Worm (Caenorhabditis elegans) whole organism, L4 larva: ENCODE data around the gene F13H10.3.

Experiments
- F44E2.7 ChIP-seq: fragments of 200-800 bp; sonication (Bioruptor generic); IDR thresholded peaks from 2 replicates; pipeline ENCODE4 v2.1.2; 2022; ENCODE audit warnings: missing genetic modification characterization, missing compliant biosample characterization
- F49E8.2 ChIP-seq: sonication (generic microtip); optimal IDR thresholded peaks from 2 replicates; lab custom pipeline; 2016; ENCODE audit warnings: missing compliant biosample characterization, mild to moderate bottlenecking, missing genetic modification characterization, borderline replicate concordance
- T20F7.1 ChIP-seq: fragments of 200-800 bp; sonication (Bioruptor generic); optimal IDR thresholded peaks from 2 replicates; lab custom pipeline; 2018; ENCODE audit warnings: mild to moderate bottlenecking, missing genetic modification characterization, missing compliant biosample characterization
- T26A8.4 ChIP-seq: fragments of 200-800 bp; sonication (Bioruptor generic); IDR thresholded peaks from 2 replicates; pipeline ENCODE4 v1.3.6; 2022; ENCODE audit warnings: missing genetic modification characterization, missing compliant biosample characterization
- Y75B8A.6 ChIP-seq: fragments of 200-800 bp; sonication (Bioruptor generic); IDR thresholded peaks from 2 replicates; pipeline ENCODE4 v1.3.6; 2022; ENCODE audit warnings: missing genetic modification reagents, missing genetic modification characterization, missing compliant biosample characterization
- aha-1 ChIP-seq: fragments of 150-350 bp; peaks from one replicate; lab custom pipeline; 2014; ENCODE audit warnings: missing biosample characterization, missing genetic modification characterization
- arid-1 ChIP-seq: fragments of 200-800 bp; sonication (Bioruptor generic); conservative IDR thresholded peaks from 2 replicates; pipeline ENCODE4 v1.3.6; 2022; ENCODE audit warnings: missing genetic modification reagents, missing genetic modification characterization, missing compliant biosample characterization
- ces-1 ChIP-seq: fragments of 150-350 bp; sonication (generic microtip); optimal IDR thresholded peaks from 4 replicates; lab custom pipeline; 2014; ENCODE audit warnings: missing biosample characterization, missing genetic modification reagents, missing genetic modification characterization
- daf-16 ChIP-seq, 3 experiments: sonication (generic microtip); optimal IDR thresholded peaks; 2 replicates each; lab custom pipeline; 2016 to 2017; ENCODE audit warnings: missing genetic modification characterization in 3 of 3, missing genetic modification reagents in 3 of 3, mild to moderate bottlenecking in 2 of 3, missing compliant biosample characterization in 2 of 3, missing biosample characterization in 1 of 3, moderate library complexity in 1 of 3
- dmd-6 ChIP-seq: fragments of 200-800 bp; sonication (Bioruptor generic); IDR thresholded peaks from 2 replicates; pipeline ENCODE4 v1.3.6; 2022; ENCODE audit warnings: missing genetic modification reagents, missing genetic modification characterization, missing compliant biosample characterization
- dmd-8 ChIP-seq: fragments of 200-800 bp; sonication (Bioruptor generic); IDR thresholded peaks from 2 replicates; pipeline ENCODE4 v1.3.6; 2022; ENCODE audit warnings: missing genetic modification characterization, missing compliant biosample characterization
- dpl-1 ChIP-seq: fragments of 150-350 bp; optimal IDR thresholded peaks from 2 replicates; lab custom pipeline; 2014; ENCODE audit warnings: missing biosample characterization, missing genetic modification reagents, missing genetic modification characterization
- dve-1 ChIP-seq: sonication (generic microtip); optimal IDR thresholded peaks from 2 replicates; lab custom pipeline; 2017; ENCODE audit warnings: antibody characterized with exemption, mild to moderate bottlenecking, missing genetic modification characterization, missing compliant biosample characterization; ENCODE audit not compliant: insufficient read depth
- fkh-10 ChIP-seq: fragments of 150-350 bp; optimal IDR thresholded peaks from 2 replicates; lab custom pipeline; 2014; ENCODE audit warnings: missing biosample characterization, missing genetic modification reagents, missing genetic modification characterization
- fos-1 ChIP-seq: fragments of 150-350 bp; optimal IDR thresholded peaks from 2 replicates; lab custom pipeline; 2014; ENCODE audit warnings: missing biosample characterization, missing genetic modification characterization
- gei-8 ChIP-seq: fragments of 200-800 bp; sonication (Bioruptor generic); optimal IDR thresholded peaks from 2 replicates; lab custom pipeline; 2018; ENCODE audit warnings: mild to moderate bottlenecking, missing genetic modification characterization, missing compliant biosample characterization
- hlh-11 ChIP-seq: fragments of 200-800 bp; sonication (Bioruptor generic); optimal IDR thresholded peaks from 2 replicates; lab custom pipeline; 2018; ENCODE audit warnings: mild to moderate bottlenecking, missing genetic modification characterization, missing compliant biosample characterization
- hlh-30 ChIP-seq: sonication (generic microtip); optimal IDR thresholded peaks from 2 replicates; lab custom pipeline; 2017; ENCODE audit warnings: antibody characterized with exemption, mild to moderate bottlenecking, missing genetic modification characterization, missing compliant biosample characterization; ENCODE audit not compliant: insufficient read depth
- hmg-1.1 ChIP-seq: fragments of 200-800 bp; sonication (Bioruptor generic); IDR thresholded peaks from 2 replicates; pipeline ENCODE4 v1.3.6; 2022; ENCODE audit warnings: missing genetic modification reagents, missing genetic modification characterization, missing compliant biosample characterization
- jun-1 ChIP-seq: fragments of 150-350 bp; optimal IDR thresholded peaks from 2 replicates; lab custom pipeline; 2014; ENCODE audit warnings: missing biosample characterization, missing genetic modification reagents, missing genetic modification characterization
- lin-1 ChIP-seq: fragments of 200-800 bp; sonication (Bioruptor generic); IDR thresholded peaks from 2 replicates; pipeline ENCODE4 v1.3.6; 2022; ENCODE audit warnings: missing genetic modification reagents, missing genetic modification characterization, missing compliant biosample characterization
- lin-13 ChIP-seq: fragments of 150-350 bp; optimal IDR thresholded peaks from 2 replicates; lab custom pipeline; 2014; ENCODE audit warnings: missing biosample characterization, missing genetic modification reagents, missing genetic modification characterization
- lin-38 ChIP-seq: fragments of 200-800 bp; sonication (Bioruptor generic); IDR thresholded peaks from 2 replicates; pipeline ENCODE4 v1.3.6; 2022; ENCODE audit warnings: missing genetic modification reagents, missing genetic modification characterization, missing compliant biosample characterization
- lin-39 ChIP-seq: fragments of 150-350 bp; optimal IDR thresholded peaks from 2 replicates; lab custom pipeline; 2014; ENCODE audit warnings: missing biosample characterization, missing genetic modification reagents, missing genetic modification characterization
- lir-3 ChIP-seq: sonication (generic microtip); optimal IDR thresholded peaks from 2 replicates; lab custom pipeline; 2016; ENCODE audit warnings: mild to moderate bottlenecking, missing genetic modification characterization, missing compliant biosample characterization
- madf-5 ChIP-seq, 2 experiments: fragments of 200-800 bp; sonication (Bioruptor generic); IDR thresholded peaks; 2 replicates each; pipeline ENCODE4 v1.3.6; 2022; ENCODE audit warnings: missing compliant biosample characterization in 2 of 2, missing genetic modification characterization in 2 of 2
- mdt-29 ChIP-seq: fragments of 200-800 bp; sonication (Bioruptor generic); IDR thresholded peaks from 2 replicates; pipeline ENCODE4 v1.3.6; 2022; ENCODE audit warnings: missing genetic modification reagents, missing genetic modification characterization, missing compliant biosample characterization
- nhr-10 ChIP-seq: fragments of 150-350 bp; optimal IDR thresholded peaks from 2 replicates; lab custom pipeline; 2014; ENCODE audit warnings: missing biosample characterization, missing genetic modification characterization
- nhr-111 ChIP-seq: fragments of 200-800 bp; sonication (Bioruptor generic); optimal IDR thresholded peaks from 2 replicates; lab custom pipeline; 2018; ENCODE audit warnings: mild to moderate bottlenecking, missing genetic modification characterization, missing compliant biosample characterization
- nhr-25 ChIP-seq: sonication (generic microtip); optimal IDR thresholded peaks from 2 replicates; lab custom pipeline; 2017; ENCODE audit warnings: missing genetic modification characterization, mild to moderate bottlenecking, missing compliant biosample characterization, antibody characterized with exemption, moderate library complexity, borderline replicate concordance; ENCODE audit not compliant: insufficient read depth
- nhr-28 ChIP-seq: fragments of 150-350 bp; optimal IDR thresholded peaks from 2 replicates; lab custom pipeline; 2014; ENCODE audit warnings: missing biosample characterization, missing genetic modification characterization
- nhr-41 ChIP-seq: fragments of 200-800 bp; sonication (Bioruptor generic); IDR thresholded peaks from 2 replicates; pipeline ENCODE4 v1.3.6; 2022; ENCODE audit warnings: missing genetic modification reagents, missing genetic modification characterization, missing compliant biosample characterization
- nhr-42 ChIP-seq: fragments of 200-800 bp; sonication (Bioruptor generic); IDR thresholded peaks from 2 replicates; pipeline ENCODE4 v1.3.6; 2022; ENCODE audit warnings: missing genetic modification characterization, missing compliant biosample characterization
- nhr-48 ChIP-seq: sonication (generic microtip); optimal IDR thresholded peaks from 2 replicates; lab custom pipeline; 2016; ENCODE audit warnings: mild to moderate bottlenecking, missing genetic modification characterization, missing compliant biosample characterization
- nhr-6 ChIP-seq: fragments of 150-350 bp; optimal IDR thresholded peaks from 2 replicates; lab custom pipeline; 2014; ENCODE audit warnings: missing biosample characterization, missing genetic modification characterization
- nhr-77 ChIP-seq: fragments of 150-350 bp; optimal IDR thresholded peaks from 2 replicates; lab custom pipeline; 2014; ENCODE audit warnings: missing biosample characterization, missing genetic modification characterization
- pha-4 ChIP-seq, 2 experiments: fragments of 150-350 bp in 1 of 2; fragments of 200-800 bp in 1 of 2; sonication (Bioruptor generic) in 1 of 2; IDR thresholded peaks in 1 of 2; optimal IDR thresholded peaks in 1 of 2; 2 replicates each; pipeline versions ENCODE4 v1.3.6 to Lab custom; 2014 to 2022; ENCODE audit warnings: missing genetic modification characterization in 2 of 2, missing genetic modification reagents in 2 of 2, missing biosample characterization in 1 of 2, missing compliant biosample characterization in 1 of 2
- pqm-1 ChIP-seq: sonication (generic microtip); optimal IDR thresholded peaks from 2 replicates; lab custom pipeline; 2017; ENCODE audit warnings: missing biosample characterization, missing genetic modification characterization
- saeg-2 ChIP-seq: fragments of 200-800 bp; sonication (Bioruptor generic); IDR thresholded peaks from 2 replicates; pipeline ENCODE4 v1.3.6; 2022; ENCODE audit warnings: missing genetic modification reagents, missing genetic modification characterization, missing compliant biosample characterization
- sdz-12 ChIP-seq: fragments of 200-800 bp; sonication (Bioruptor generic); optimal IDR thresholded peaks from 2 replicates; lab custom pipeline; 2018; ENCODE audit warnings: mild to moderate bottlenecking, missing genetic modification characterization, missing compliant biosample characterization
- unc-39 ChIP-seq: sonication (generic microtip); optimal IDR thresholded peaks from 2 replicates; lab custom pipeline; 2017; ENCODE audit warnings: missing biosample characterization, missing genetic modification characterization
- unc-62 ChIP-seq, 3 experiments: fragments of 150-350 bp in 1 of 3; sonication (generic microtip); optimal IDR thresholded peaks in 2 of 3; peaks in 1 of 3; 1 replicate in 1 of 3; 2 replicates in 2 of 3; lab custom pipeline; 2014 to 2017; ENCODE audit warnings: missing biosample characterization in 3 of 3, missing genetic modification characterization in 3 of 3, missing genetic modification reagents in 3 of 3, missing genotype in 1 of 3
- zfp-3 ChIP-seq: fragments of 200-800 bp; sonication (Bioruptor generic); conservative IDR thresholded peaks from 2 replicates; pipeline ENCODE4 v1.3.6; 2022; ENCODE audit warnings: missing genetic modification reagents, missing genetic modification characterization, missing compliant biosample characterization
- zip-11 ChIP-seq: fragments of 200-800 bp; sonication (Bioruptor generic); IDR thresholded peaks from 2 replicates; pipeline ENCODE4 v1.3.6; 2022; ENCODE audit warnings: missing genetic modification characterization, missing compliant biosample characterization

Gene F13H10.3

ce11 chrIV:11038618-11038664 is 22.7 kb upstream of the F13H10.3 start, which contains the start of gene kdin-1:
kdin-1 (plus strand) TSS chrIV:11038655.
- TF ChIP-seq T20F7.1 (GFP tag; lab: Kevin White, UChicago) = no peak
- TF ChIP-seq saeg-2 (GFP tag; lab: Robert Waterston, UW) = no peak
- no peak for TF ChIP-seq hlh-30 (tag; lab: Kevin White, UChicago)
- TF ChIP-seq sdz-12 (GFP tag; lab: Kevin White, UChicago) = no peak
- no peak for TF ChIP-seq madf-5 (GFP tag; IDR thresholded peaks at IDR 0.05; lab: Robert Waterston, UW)
- no peak for TF ChIP-seq F49E8.2
- TF ChIP-seq nhr-10 (tag; lab: Kevin White, UChicago) = no peak
- TF ChIP-seq nhr-41 (GFP tag; lab: Robert Waterston, UW) = no peak
- TF ChIP-seq nhr-48 = no peak
- no peak for TF ChIP-seq nhr-6 (tag; lab: Kevin White, UChicago)
- no peak for TF ChIP-seq daf-16 (GFP tag; optimal IDR thresholded peaks at IDR 0.05; lab: Kevin White, UChicago)
- no peak for TF ChIP-seq daf-16 (tag; optimal IDR thresholded peaks at IDR 0.05; lab: Kevin White, UChicago)
- TF ChIP-seq zfp-3 (GFP tag; lab: Robert Waterston, UW) = no peak
- no peak for TF ChIP-seq lir-3 (tag; lab: Kevin White, UChicago)

ce11 chrIV:11038218-11038617 is 22.5 kb upstream of the F13H10.3 start:
- TF ChIP-seq unc-62 (GFP tag; optimal IDR thresholded peaks at IDR 0.05 in 1 of 2; lab: Kevin White, UChicago) = peak in 1 of 2 experiments; percentile 43
- TF ChIP-seq unc-62 (tag; optimal IDR thresholded peaks at IDR 0.05; lab: Kevin White, UChicago) = no peak
- TF ChIP-seq nhr-111 = no peak
- TF ChIP-seq, all 104 proteins: peak for 1

ce11 chrIV:11037118-11037719 is 21.5 kb upstream of the F13H10.3 start:
- TF ChIP-seq nhr-25 (tag; lab: Kevin White, UChicago) (no peak), pqm-1 (tag; lab: Kevin White, UChicago) (peak; percentile 38), nhr-77 (tag; lab: Kevin White, UChicago) (peak; percentile 52), hlh-30 (tag; lab: Kevin White, UChicago) (no peak), arid-1 (0 out of 2 replicates have a peak, but pooled peaks have one; percentile 18), dmd-6 (peak; percentile 32; the same call in 1 of the 2 replicates), daf-16 (GFP tag; optimal IDR thresholded peaks at IDR 0.05; lab: Kevin White, UChicago) (no peak), daf-16 (tag; optimal IDR thresholded peaks at IDR 0.05; lab: Kevin White, UChicago) (peak; percentile 74), hmg-1.1 (GFP tag; lab: Robert Waterston, UW) (no peak), dve-1 (peak; percentile 50), T26A8.4 (GFP tag; lab: Robert Waterston, UW) (0 out of 2 replicates have a peak, but pooled peaks have one; percentile 33), aha-1 (tag; lab: Kevin White, UChicago) (peak; percentile 30), ces-1 (GFP tag; lab: Kevin White, UChicago) (peak; percentile 11), nhr-28 (tag; lab: Kevin White, UChicago) (peak; percentile 51), lin-38 (peak; percentile 14), lin-1 (GFP tag; lab: Robert Waterston, UW) (no peak), pha-4 (GFP tag; IDR thresholded peaks at IDR 0.05; lab: Robert Waterston, UW) (peak; percentile 39; the same call in 1 of the 2 replicates), pha-4 (tag; optimal IDR thresholded peaks at IDR 0.05; lab: Kevin White, UChicago) (no peak), nhr-41 (GFP tag; lab: Robert Waterston, UW) (0 out of 2 replicates have a peak, but pooled peaks have one; percentile 27), fkh-10 (GFP tag; lab: Kevin White, UChicago) (no peak), hlh-11 (tag; lab: Kevin White, UChicago) (peak; percentile 22)
- TF ChIP-seq, all 104 proteins: peak for 14

ce11 chrIV:11036222-11036621 is 20.5 kb upstream of the F13H10.3 start, which contains the start of gene fkb-1:
fkb-1 (plus strand) TSS chrIV:11036582.
- no peak for TF ChIP-seq gei-8 (GFP tag; lab: Kevin White, UChicago)
- no peak for TF ChIP-seq zip-11 (GFP tag; lab: Robert Waterston, UW)
- no peak for TF ChIP-seq unc-39 (tag; lab: Kevin White, UChicago)
- TF ChIP-seq nhr-42 (GFP tag; lab: Robert Waterston, UW) = no peak
- TF ChIP-seq lir-3 (tag; lab: Kevin White, UChicago) = no peak
- no peak for TF ChIP-seq dmd-8
- TF ChIP-seq mdt-29 (GFP tag; lab: Robert Waterston, UW) = no peak
- TF ChIP-seq nhr-77 (tag; lab: Kevin White, UChicago) = no peak
- peak; percentile 38 for TF ChIP-seq nhr-6 (tag; lab: Kevin White, UChicago)
- no peak for TF ChIP-seq F44E2.7 (GFP tag; lab: Robert Waterston, UW)
- TF ChIP-seq lin-39 (tag; lab: Kevin White, UChicago) = no peak
- no peak for TF ChIP-seq fos-1 (tag; lab: Kevin White, UChicago)
- TF ChIP-seq Y75B8A.6 = no peak
- no peak for TF ChIP-seq jun-1 (tag; lab: Kevin White, UChicago)
- peak; percentile 71 for TF ChIP-seq dpl-1 (GFP tag; lab: Kevin White, UChicago)
- no peak for TF ChIP-seq nhr-25 (tag; lab: Kevin White, UChicago)
- TF ChIP-seq hmg-1.1 (GFP tag; lab: Robert Waterston, UW) = peak; percentile 66; the same call in 1 of the 2 replicates
- TF ChIP-seq zfp-3 (GFP tag; lab: Robert Waterston, UW) = no peak
- no peak for TF ChIP-seq lin-13 (GFP tag; lab: Kevin White, UChicago)
